Fruit fly (Drosophila melanogaster) whole organism, embryonic: ENCODE results near the gene CatB.

Experiments
- Adf1 ChIP-seq: fragments of 200-800 bp; sonication (Bioruptor generic); IDR thresholded peaks from 2 replicates; pipeline ENCODE4 v1.3.6; 2022; ENCODE audit warnings: missing biosample characterization, missing genetic modification characterization
- Aef1 ChIP-seq: fragments of 200-800 bp; sonication (Bioruptor generic); IDR thresholded peaks from 3 replicates; pipeline ENCODE4 v1.3.6; 2022; ENCODE audit warnings: missing biosample characterization, missing genetic modification characterization
- Atf6 ChIP-seq: fragments of 200-800 bp; sonication (Bioruptor generic); IDR thresholded peaks from 2 replicates; pipeline ENCODE4 v1.3.6; 2022; ENCODE audit warnings: missing biosample characterization, missing genetic modification characterization
- CG10274 ChIP-seq: fragments of 200-800 bp; sonication (Bioruptor generic); optimal IDR thresholded peaks from 3 replicates; lab custom pipeline; 2017; ENCODE audit warnings: missing biosample characterization, mild to moderate bottlenecking, missing genetic modification characterization
- CG12104 ChIP-seq: fragments of 200-800 bp; sonication (Bioruptor generic); optimal IDR thresholded peaks from 3 replicates; lab custom pipeline; 2016; ENCODE audit warnings: missing biosample characterization, missing genetic modification characterization
- CG12744 ChIP-seq: fragments of 200-800 bp; sonication (Bioruptor generic); optimal IDR thresholded peaks from 2 replicates; lab custom pipeline; 2016; ENCODE audit warnings: missing biosample characterization, missing genetic modification characterization
- CG13287 ChIP-seq: fragments of 200-800 bp; sonication (Bioruptor generic); IDR thresholded peaks from 2 replicates; pipeline ENCODE4 v1.3.6; 2022; ENCODE audit warnings: missing biosample characterization, missing genetic modification characterization; ENCODE audit not compliant: partially characterized antibody
- CG13296 ChIP-seq: fragments of 200-800 bp; sonication (Bioruptor generic); optimal IDR thresholded peaks from 3 replicates; lab custom pipeline; 2018; ENCODE audit warnings: missing biosample characterization, mild to moderate bottlenecking, missing genetic modification characterization
- CG14710 ChIP-seq: fragments of 200-800 bp; sonication (Bioruptor generic); optimal IDR thresholded peaks from 3 replicates; lab custom pipeline; 2019; ENCODE audit warnings: missing biosample characterization, mild to moderate bottlenecking, missing genetic modification characterization, moderate library complexity
- CG16863 ChIP-seq: fragments of 200-800 bp; sonication (Bioruptor generic); optimal IDR thresholded peaks from 3 replicates; lab custom pipeline; 2016; ENCODE audit warnings: missing biosample characterization, missing genetic modification characterization
- CG18262 ChIP-seq: fragments of 200-800 bp; optimal IDR thresholded peaks from 3 replicates; lab custom pipeline; 2019; ENCODE audit warnings: missing biosample characterization, mild to moderate bottlenecking, missing genetic modification characterization, moderate library complexity
- CG2678 ChIP-seq: fragments of 200-800 bp; sonication (Bioruptor generic); optimal IDR thresholded peaks from 3 replicates; lab custom pipeline; 2019; ENCODE audit warnings: missing biosample characterization, mild to moderate bottlenecking, missing genetic modification characterization, moderate library complexity
- CG30020 ChIP-seq: fragments of 200-800 bp; optimal IDR thresholded peaks from 2 replicates; lab custom pipeline; 2019; ENCODE audit warnings: missing biosample characterization, mild to moderate bottlenecking, missing genetic modification characterization, moderate library complexity
- CG30403 ChIP-seq: fragments of 200-800 bp; sonication (Bioruptor generic); optimal IDR thresholded peaks from 3 replicates; lab custom pipeline; 2016; ENCODE audit warnings: missing biosample characterization, missing genetic modification characterization
- CG32767 ChIP-seq: fragments of 200-800 bp; sonication (Bioruptor generic); IDR thresholded peaks from 2 replicates; pipeline ENCODE4 v1.3.6; 2022; ENCODE audit warnings: missing biosample characterization, missing genetic modification characterization
- CG32772 ChIP-seq: fragments of 200-800 bp; sonication (Bioruptor generic); IDR thresholded peaks from 2 replicates; pipeline ENCODE4 v1.3.6; 2022; ENCODE audit warnings: missing biosample characterization, missing genetic modification characterization
- CG3281 ChIP-seq: fragments of 200-800 bp; sonication (Bioruptor generic); optimal IDR thresholded peaks from 3 replicates; lab custom pipeline; 2017; ENCODE audit warnings: missing biosample characterization, mild to moderate bottlenecking, missing genetic modification characterization
- CG6689 ChIP-seq: fragments of 200-800 bp; sonication (Bioruptor generic); IDR thresholded peaks from 2 replicates; pipeline ENCODE4 v1.3.6; 2022; ENCODE audit warnings: missing biosample characterization, missing genetic modification characterization
- CG9437 ChIP-seq: fragments of 200-800 bp; sonication (Bioruptor generic); optimal IDR thresholded peaks from 2 replicates; lab custom pipeline; 2018; ENCODE audit warnings: missing biosample characterization, mild to moderate bottlenecking, missing genetic modification characterization
- Chrac-16 ChIP-seq: fragments of 200-800 bp; sonication (Bioruptor generic); optimal IDR thresholded peaks from 3 replicates; lab custom pipeline; 2016; ENCODE audit warnings: missing biosample characterization, missing genetic modification characterization
- Doc3 ChIP-seq: fragments of 200-800 bp; sonication (Bioruptor generic); IDR thresholded peaks from 3 replicates; pipeline ENCODE4 v1.3.6; 2022; ENCODE audit warnings: missing biosample characterization, missing genetic modification characterization; ENCODE audit not compliant: partially characterized antibody
- Drgx ChIP-seq: fragments of 200-800 bp; sonication (Bioruptor generic); IDR thresholded peaks from 2 replicates; pipeline ENCODE4 v1.3.6; 2022; ENCODE audit warnings: missing biosample characterization, missing genetic modification characterization
- Ets97D ChIP-seq: fragments of 200-800 bp; sonication (Bioruptor generic); optimal IDR thresholded peaks from 3 replicates; lab custom pipeline; 2016; ENCODE audit warnings: missing biosample characterization, missing genetic modification characterization
- HLHmδ ChIP-seq: fragments of 200-800 bp; sonication (Bioruptor generic); optimal IDR thresholded peaks from 2 replicates; lab custom pipeline; 2018; ENCODE audit warnings: missing biosample characterization, mild to moderate bottlenecking, missing genetic modification characterization, moderate library complexity
- Hey ChIP-seq: fragments of 200-800 bp; sonication (Bioruptor generic); optimal IDR thresholded peaks from 3 replicates; lab custom pipeline; 2018; ENCODE audit warnings: missing biosample characterization, mild to moderate bottlenecking, missing genetic modification characterization
- HmgZ ChIP-seq: fragments of 200-800 bp; sonication (Bioruptor generic); optimal IDR thresholded peaks from 2 replicates; lab custom pipeline; 2018; ENCODE audit warnings: missing biosample characterization, mild to moderate bottlenecking, missing genetic modification characterization
- Hmr ChIP-seq: fragments of 200-800 bp; sonication (Bioruptor generic); optimal IDR thresholded peaks from 3 replicates; lab custom pipeline; 2017; ENCODE audit warnings: mild to moderate bottlenecking, missing biosample characterization, missing genetic modification reagents, missing genetic modification characterization
- Lpt ChIP-seq: fragments of >200 bp; optimal IDR thresholded peaks from 2 replicates; lab custom pipeline; 2018; ENCODE audit warnings: missing biosample characterization, missing genetic modification characterization
- Nf-YB ChIP-seq: fragments of 200-800 bp; sonication (Bioruptor generic); optimal IDR thresholded peaks from 3 replicates; lab custom pipeline; 2019; ENCODE audit warnings: missing biosample characterization, mild to moderate bottlenecking, missing genetic modification characterization, moderate library complexity
- Oli ChIP-seq: fragments of 200-800 bp; sonication (Bioruptor generic); optimal IDR thresholded peaks from 2 replicates; lab custom pipeline; 2018; ENCODE audit warnings: missing biosample characterization, mild to moderate bottlenecking, missing genetic modification characterization, moderate library complexity
- PHDP ChIP-seq: fragments of 200-800 bp; sonication (Bioruptor generic); optimal IDR thresholded peaks from 3 replicates; lab custom pipeline; 2018; ENCODE audit warnings: missing biosample characterization, mild to moderate bottlenecking, missing genetic modification characterization, moderate library complexity
- Tbp ChIP-seq: fragments of >200 bp; optimal IDR thresholded peaks from 2 replicates; lab custom pipeline; 2018; ENCODE audit warnings: missing biosample characterization, missing genetic modification characterization
- Xbp1 ChIP-seq: fragments of 200-800 bp; sonication (Bioruptor generic); optimal IDR thresholded peaks from 3 replicates; lab custom pipeline; 2016; ENCODE audit warnings: missing biosample characterization, mild to moderate bottlenecking, missing genetic modification characterization
- bowl ChIP-seq: fragments of 200-800 bp; sonication (Bioruptor generic); IDR thresholded peaks from 2 replicates; pipeline ENCODE4 v1.3.6; 2022; ENCODE audit warnings: missing biosample characterization, missing genetic modification characterization
- corto ChIP-seq: fragments of 200-800 bp; sonication (Bioruptor generic); optimal IDR thresholded peaks from 2 replicates; lab custom pipeline; 2016; ENCODE audit warnings: missing biosample characterization, mild to moderate bottlenecking, missing genetic modification characterization, moderate library complexity
- cwo ChIP-seq: fragments of 200-800 bp; sonication (Bioruptor generic); optimal IDR thresholded peaks from 3 replicates; lab custom pipeline; 2017; ENCODE audit warnings: missing biosample characterization, missing genetic modification characterization, mild to moderate bottlenecking, moderate library complexity, missing genetic modification reagents
- dm ChIP-seq: fragments of 200-800 bp; sonication (Bioruptor generic); optimal IDR thresholded peaks from 3 replicates; lab custom pipeline; 2016; ENCODE audit warnings: missing biosample characterization, missing genetic modification characterization
- gro ChIP-seq: fragments of 200-800 bp; sonication (Bioruptor generic); optimal IDR thresholded peaks from 2 replicates; lab custom pipeline; 2016; ENCODE audit warnings: missing biosample characterization, missing genetic modification characterization
- lbe ChIP-seq: fragments of 200-800 bp; sonication (Bioruptor generic); optimal IDR thresholded peaks from 2 replicates; lab custom pipeline; 2016; ENCODE audit warnings: missing biosample characterization, mild to moderate bottlenecking, missing genetic modification characterization
- lola ChIP-seq, 3 experiments: fragments of >200 bp in 2 of 3; fragments of 200-800 bp in 1 of 3; sonication (Bioruptor generic) in 1 of 3; optimal IDR thresholded peaks; 2 replicates each; lab custom pipeline; 2017 to 2019; ENCODE audit warnings: missing biosample characterization in 3 of 3, missing genetic modification characterization in 3 of 3, mild to moderate bottlenecking in 1 of 3, moderate library complexity in 1 of 3
- nau ChIP-seq: fragments of 200-800 bp; sonication (Bioruptor generic); optimal IDR thresholded peaks from 3 replicates; lab custom pipeline; 2017; ENCODE audit warnings: missing biosample characterization, mild to moderate bottlenecking, missing genetic modification characterization, missing genetic modification reagents
- odd ChIP-seq: fragments of 200-800 bp; sonication (Bioruptor generic); optimal IDR thresholded peaks from 2 replicates; lab custom pipeline; 2017; ENCODE audit warnings: missing biosample characterization, mild to moderate bottlenecking, missing genetic modification characterization
- pho ChIP-seq: fragments of 200-800 bp; sonication (Bioruptor generic); optimal IDR thresholded peaks from 2 replicates; lab custom pipeline; 2016; ENCODE audit warnings: missing biosample characterization, missing genetic modification characterization
- prd ChIP-seq, 3 experiments: fragments of >200 bp in 2 of 3; fragments of 200-800 bp in 1 of 3; sonication (Bioruptor generic) in 1 of 3; optimal IDR thresholded peaks in 2 of 3; IDR thresholded peaks in 1 of 3; 2 replicates in 2 of 3; 3 replicates in 1 of 3; pipeline versions ENCODE4 v1.3.6 to Lab custom; 2017 to 2022; ENCODE audit warnings: missing biosample characterization in 1 of 3, missing genetic modification characterization in 1 of 3
- sisA ChIP-seq: fragments of 200-800 bp; sonication (Bioruptor generic); IDR thresholded peaks from 2 replicates; pipeline ENCODE4 v1.3.6; 2022; ENCODE audit warnings: missing biosample characterization, missing genetic modification characterization
- sug ChIP-seq: fragments of 200-800 bp; optimal IDR thresholded peaks from 2 replicates; lab custom pipeline; 2019; ENCODE audit warnings: missing biosample characterization, mild to moderate bottlenecking, missing genetic modification characterization, moderate library complexity
- tgo ChIP-seq: fragments of 200-800 bp; sonication (Bioruptor generic); IDR thresholded peaks from 3 replicates; pipeline ENCODE4 v1.3.6; 2022; ENCODE audit warnings: missing biosample characterization, missing genetic modification characterization
- unc-4 ChIP-seq: fragments of 200-800 bp; sonication (Bioruptor generic); IDR thresholded peaks from 2 replicates; pipeline ENCODE4 v1.3.6; 2022; ENCODE audit warnings: missing biosample characterization, missing genetic modification characterization; ENCODE audit not compliant: partially characterized antibody

Gene CatB

dm6 chr2L:8704648-8705622, at the start of gene CatB (continued):
- no peak for TF ChIP-seq lola (GFP tag; optimal IDR thresholded peaks at IDR 0.05; lab: Kevin White, UChicago)
- no peak for TF ChIP-seq CG14710
- no peak for TF ChIP-seq CG30403 (GFP tag; lab: Kevin White, UChicago)
- peak; percentile 38 for TF ChIP-seq gro
- no peak for TF ChIP-seq sisA (GFP tag; lab: Robert Waterston, UW)
- no peak for TF ChIP-seq CG16863 (GFP tag; lab: Kevin White, UChicago)
- TF ChIP-seq CG32767 (GFP tag; lab: Robert Waterston, UW) = no peak
- no peak for TF ChIP-seq Atf6 (GFP tag; lab: Robert Waterston, UW)
- TF ChIP-seq CG12744 (GFP tag; lab: Kevin White, UChicago) = no peak
- no peak for TF ChIP-seq pho
- no peak for TF ChIP-seq CG12104 (GFP tag; lab: Kevin White, UChicago)
- TF ChIP-seq Tbp = no peak
- no peak for TF ChIP-seq prd (optimal IDR thresholded peaks at IDR 0.05; lab: Kevin White, UChicago)
- TF ChIP-seq prd (GFP tag; IDR thresholded peaks at IDR 0.05; lab: Robert Waterston, UW) = no peak
- no peak for TF ChIP-seq CG32772
- no peak for TF ChIP-seq CG30020 (tag; lab: Kevin White, UChicago)
- TF ChIP-seq CG2678 (tag; lab: Kevin White, UChicago) = peak; percentile 11
- TF ChIP-seq CG9437 (GFP tag; lab: Kevin White, UChicago) = no peak
- no peak for TF ChIP-seq CG10274 (GFP tag; lab: Kevin White, UChicago)
- no peak for TF ChIP-seq CG13287
- peak; percentile 97 for TF ChIP-seq sug
- TF ChIP-seq unc-4 (GFP tag; lab: Robert Waterston, UW) = no peak
- TF ChIP-seq CG3281 (GFP tag; lab: Kevin White, UChicago) = no peak
- TF ChIP-seq Aef1 (GFP tag; lab: Robert Waterston, UW) = no peak
- no peak for TF ChIP-seq bowl (GFP tag; lab: Robert Waterston, UW)
- TF ChIP-seq Chrac-16 = no peak
- TF ChIP-seq HLHmδ = no peak
- TF ChIP-seq nau (GFP tag; lab: Kevin White, UChicago) = no peak
- TF ChIP-seq Ets97D (GFP tag; lab: Kevin White, UChicago) = no peak
- TF ChIP-seq lbe (GFP tag; lab: Kevin White, UChicago) = peak; percentile 30
- peak; percentile 81 for TF ChIP-seq Hey
- TF ChIP-seq cwo (GFP tag; lab: Kevin White, UChicago) = no peak
- TF ChIP-seq tgo (GFP tag; lab: Robert Waterston, UW) = no peak
- no peak for TF ChIP-seq Oli (tag; lab: Kevin White, UChicago)
- no peak for TF ChIP-seq Xbp1 (GFP tag; lab: Kevin White, UChicago)
- no peak for TF ChIP-seq Lpt (GFP tag; lab: Kevin White, UChicago)
- no peak for TF ChIP-seq CG18262 (tag; lab: Kevin White, UChicago)
- no peak for TF ChIP-seq Nf-YB (GFP tag; lab: Kevin White, UChicago)
- no peak for TF ChIP-seq dm (GFP tag; lab: Kevin White, UChicago)
- peak; percentile 20 for TF ChIP-seq HmgZ
- TF ChIP-seq Adf1 (GFP tag; lab: Robert Waterston, UW) = no peak
- TF ChIP-seq corto (GFP tag; lab: Kevin White, UChicago) = peak; percentile 53
- TF ChIP-seq PHDP (tag; lab: Kevin White, UChicago) = no peak
- TF ChIP-seq CG13296 (GFP tag; lab: Kevin White, UChicago) = no peak
- TF ChIP-seq Doc3 (GFP tag; lab: Robert Waterston, UW) = no peak
- peak; percentile 25 for TF ChIP-seq Hmr (GFP tag; lab: Kevin White, UChicago)
- no peak for TF ChIP-seq CG6689
- TF ChIP-seq odd = no peak
- no peak for TF ChIP-seq Drgx (GFP tag; lab: Robert Waterston, UW)
